Fruit fly (Drosophila melanogaster) whole organism, embryonic: ENCODE data around the gene CG6470.

Experiments used
- Blimp-1 ChIP-seq: fragments of 200-800 bp; sonication (Bioruptor generic); optimal IDR thresholded peaks from 3 replicates; lab custom pipeline; 2018; ENCODE audit warnings: missing biosample characterization, missing genetic modification characterization, mild to moderate bottlenecking, moderate library complexity, missing genetic modification reagents
- CG10147 ChIP-seq: fragments of 200-800 bp; sonication (Bioruptor generic); optimal IDR thresholded peaks from 2 replicates; lab custom pipeline; 2019; ENCODE audit warnings: missing biosample characterization, mild to moderate bottlenecking, missing genetic modification characterization, moderate library complexity
- CG10543 ChIP-seq: fragments of 200-800 bp; sonication (Bioruptor generic); optimal IDR thresholded peaks from 3 replicates; lab custom pipeline; 2017; ENCODE audit warnings: missing biosample characterization, mild to moderate bottlenecking, missing genetic modification characterization, moderate library complexity
- CG10654 ChIP-seq: fragments of 200-800 bp; sonication (Bioruptor generic); optimal IDR thresholded peaks from 2 replicates; lab custom pipeline; 2016; ENCODE audit warnings: missing biosample characterization, missing genetic modification characterization
- CG11456 ChIP-seq: fragments of 200-800 bp; sonication (Bioruptor generic); IDR thresholded peaks from 3 replicates; pipeline ENCODE4 v1.3.6; 2022; ENCODE audit warnings: missing biosample characterization, missing genetic modification characterization
- CG11696 ChIP-seq: fragments of 200-800 bp; sonication (Bioruptor generic); IDR thresholded peaks from 2 replicates; pipeline ENCODE4 v1.3.6; 2022; ENCODE audit warnings: missing biosample characterization, missing genetic modification characterization
- CG12236 ChIP-seq: fragments of 200-800 bp; sonication (Bioruptor generic); optimal IDR thresholded peaks from 2 replicates; lab custom pipeline; 2016; ENCODE audit warnings: missing biosample characterization, missing genetic modification characterization
- CG14441 ChIP-seq: fragments of 200-800 bp; sonication (Bioruptor generic); IDR thresholded peaks from 2 replicates; pipeline ENCODE4 v1.3.6; 2022; ENCODE audit warnings: missing biosample characterization, missing genetic modification characterization
- CG14860 ChIP-seq: fragments of 200-800 bp; sonication (Bioruptor generic); IDR thresholded peaks from 3 replicates; pipeline ENCODE4 v1.3.6; 2022; ENCODE audit warnings: missing biosample characterization, missing genetic modification characterization; ENCODE audit not compliant: partially characterized antibody
- CG1529 ChIP-seq: fragments of 200-800 bp; sonication (Bioruptor generic); optimal IDR thresholded peaks from 3 replicates; lab custom pipeline; 2018; ENCODE audit warnings: missing biosample characterization, missing genetic modification characterization
- CG16779 ChIP-seq: fragments of 200-800 bp; sonication (Bioruptor generic); IDR thresholded peaks from 2 replicates; pipeline ENCODE4 v1.3.6; 2022; ENCODE audit warnings: missing biosample characterization, missing genetic modification characterization
- CG3281 ChIP-seq: fragments of 200-800 bp; sonication (Bioruptor generic); optimal IDR thresholded peaks from 3 replicates; lab custom pipeline; 2017; ENCODE audit warnings: missing biosample characterization, mild to moderate bottlenecking, missing genetic modification characterization
- CG34376 ChIP-seq: fragments of 200-800 bp; sonication (Bioruptor generic); optimal IDR thresholded peaks from 2 replicates; lab custom pipeline; 2018; ENCODE audit warnings: missing biosample characterization, mild to moderate bottlenecking, missing genetic modification characterization
- CG3847 ChIP-seq: fragments of 200-800 bp; sonication (Bioruptor generic); IDR thresholded peaks from 2 replicates; pipeline ENCODE4 v1.3.6; 2022; ENCODE audit warnings: missing biosample characterization, missing genetic modification characterization
- CG4617 ChIP-seq: fragments of 200-800 bp; sonication (Bioruptor generic); optimal IDR thresholded peaks from 3 replicates; lab custom pipeline; 2016; ENCODE audit warnings: missing biosample characterization, missing genetic modification characterization, borderline replicate concordance
- CG4820 ChIP-seq: fragments of 200-800 bp; sonication (Bioruptor generic); optimal IDR thresholded peaks from 3 replicates; lab custom pipeline; 2016; ENCODE audit warnings: missing biosample characterization, missing genetic modification characterization
- CG6254 ChIP-seq: fragments of 200-800 bp; sonication (Bioruptor generic); optimal IDR thresholded peaks from 3 replicates; lab custom pipeline; 2017; ENCODE audit warnings: mild to moderate bottlenecking, missing biosample characterization, missing genetic modification reagents, missing genetic modification characterization
- CG6791 ChIP-seq: fragments of 200-800 bp; sonication (Bioruptor generic); IDR thresholded peaks from 3 replicates; pipeline ENCODE4 v1.3.6; 2022; ENCODE audit warnings: missing biosample characterization, missing genetic modification characterization; ENCODE audit not compliant: partially characterized antibody
- CG7271 ChIP-seq: fragments of 200-800 bp; sonication (Bioruptor generic); optimal IDR thresholded peaks from 2 replicates; lab custom pipeline; 2018; ENCODE audit warnings: missing biosample characterization, mild to moderate bottlenecking, missing genetic modification characterization, moderate library complexity
- CG7357 ChIP-seq: fragments of 200-800 bp; sonication (Bioruptor generic); IDR thresholded peaks from 3 replicates; pipeline ENCODE4 v1.3.6; 2022; ENCODE audit warnings: missing biosample characterization, missing genetic modification characterization
- CG8478 ChIP-seq: fragments of >200 bp; optimal IDR thresholded peaks from 2 replicates; lab custom pipeline; 2018
- CG9876 ChIP-seq: fragments of 200-800 bp; sonication (Bioruptor generic); optimal IDR thresholded peaks from 2 replicates; lab custom pipeline; 2016; ENCODE audit warnings: missing biosample characterization, missing genetic modification characterization
- CrebB ChIP-seq: fragments of 200-800 bp; sonication (Bioruptor generic); optimal IDR thresholded peaks from 3 replicates; lab custom pipeline; 2018; ENCODE audit warnings: missing biosample characterization, mild to moderate bottlenecking, missing genetic modification characterization
- Dbx ChIP-seq: fragments of 200-800 bp; sonication (Bioruptor generic); IDR thresholded peaks from 3 replicates; pipeline ENCODE4 v1.3.6; 2022; ENCODE audit warnings: missing biosample characterization, missing genetic modification characterization
- Dp ChIP-seq: fragments of 200-800 bp; sonication (Bioruptor generic); optimal IDR thresholded peaks from 2 replicates; lab custom pipeline; 2018; ENCODE audit warnings: missing biosample characterization, mild to moderate bottlenecking, missing genetic modification characterization, moderate library complexity
- Hr3 ChIP-seq: fragments of 200-800 bp; sonication (Bioruptor generic); optimal IDR thresholded peaks from 3 replicates; lab custom pipeline; 2016; ENCODE audit warnings: missing biosample characterization, missing genetic modification characterization
- Kr ChIP-seq: fragments of 200-800 bp; sonication (Bioruptor generic); optimal IDR thresholded peaks from 2 replicates; lab custom pipeline; 2017; ENCODE audit warnings: missing biosample characterization, mild to moderate bottlenecking, missing genetic modification characterization
- NC2α ChIP-seq: fragments of 200-800 bp; sonication (Bioruptor generic); optimal IDR thresholded peaks from 2 replicates; lab custom pipeline; 2016; ENCODE audit warnings: missing biosample characterization, missing genetic modification characterization
- NK7.1 ChIP-seq: fragments of 200-800 bp; sonication (Bioruptor generic); optimal IDR thresholded peaks from 3 replicates; lab custom pipeline; 2016; ENCODE audit warnings: missing biosample characterization, missing genetic modification characterization
- Nf-YA ChIP-seq: fragments of 200-800 bp; sonication (Bioruptor generic); IDR thresholded peaks from 2 replicates; pipeline ENCODE4 v1.3.6; 2022; ENCODE audit warnings: missing biosample characterization, missing genetic modification characterization
- Sox102F ChIP-seq: fragments of 200-800 bp; sonication (Bioruptor generic); optimal IDR thresholded peaks from 2 replicates; lab custom pipeline; 2018; ENCODE audit warnings: missing biosample characterization, mild to moderate bottlenecking, missing genetic modification characterization, moderate library complexity
- Ssrp ChIP-seq: fragments of 200-800 bp; sonication (Bioruptor generic); optimal IDR thresholded peaks from 2 replicates; lab custom pipeline; 2018; ENCODE audit warnings: missing biosample characterization, mild to moderate bottlenecking, missing genetic modification characterization, moderate library complexity
- Stat92E ChIP-seq, 3 experiments: fragments of >200 bp in 2 of 3; fragments of 200-800 bp in 1 of 3; sonication (Bioruptor generic) in 1 of 3; optimal IDR thresholded peaks; 2 replicates each; lab custom pipeline; 2017 to 2019; ENCODE audit warnings: missing biosample characterization in 3 of 3, missing genetic modification characterization in 3 of 3, mild to moderate bottlenecking in 1 of 3, moderate library complexity in 1 of 3
- abd-A ChIP-seq: fragments of 200-800 bp; sonication (Bioruptor generic); optimal IDR thresholded peaks from 3 replicates; lab custom pipeline; 2019; ENCODE audit warnings: missing biosample characterization, mild to moderate bottlenecking, missing genetic modification characterization, moderate library complexity
- emc ChIP-seq: fragments of 200-800 bp; sonication (Bioruptor generic); optimal IDR thresholded peaks from 2 replicates; lab custom pipeline; 2016; ENCODE audit warnings: missing biosample characterization, missing genetic modification characterization
- ewg ChIP-seq: fragments of 200-800 bp; sonication (Bioruptor generic); optimal IDR thresholded peaks from 3 replicates; lab custom pipeline; 2017; ENCODE audit warnings: mild to moderate bottlenecking, missing biosample characterization, missing genetic modification reagents, missing genetic modification characterization
- fd64A ChIP-seq: fragments of 200-800 bp; sonication (Bioruptor generic); optimal IDR thresholded peaks from 3 replicates; lab custom pipeline; 2018; ENCODE audit warnings: missing biosample characterization, mild to moderate bottlenecking, missing genetic modification characterization
- ftz-f1 ChIP-seq: fragments of 200-800 bp; sonication (Bioruptor generic); optimal IDR thresholded peaks from 2 replicates; lab custom pipeline; 2016; ENCODE audit warnings: missing biosample characterization, missing genetic modification characterization
- gem ChIP-seq: fragments of 200-800 bp; sonication (Bioruptor generic); optimal IDR thresholded peaks from 2 replicates; lab custom pipeline; 2019; ENCODE audit warnings: missing biosample characterization, mild to moderate bottlenecking, missing genetic modification characterization, moderate library complexity
- inv ChIP-seq: fragments of 200-800 bp; sonication (Bioruptor generic); IDR thresholded peaks from 2 replicates; pipeline ENCODE4 v1.3.6; 2022; ENCODE audit warnings: missing biosample characterization, missing genetic modification characterization; ENCODE audit not compliant: partially characterized antibody
- lbe ChIP-seq: fragments of 200-800 bp; sonication (Bioruptor generic); optimal IDR thresholded peaks from 2 replicates; lab custom pipeline; 2016; ENCODE audit warnings: missing biosample characterization, mild to moderate bottlenecking, missing genetic modification characterization
- lola ChIP-seq, 3 experiments: fragments of >200 bp in 2 of 3; fragments of 200-800 bp in 1 of 3; sonication (Bioruptor generic) in 1 of 3; optimal IDR thresholded peaks; 2 replicates each; lab custom pipeline; 2017 to 2019; ENCODE audit warnings: missing biosample characterization in 3 of 3, missing genetic modification characterization in 3 of 3, mild to moderate bottlenecking in 1 of 3, moderate library complexity in 1 of 3
- mirr ChIP-seq: fragments of 200-800 bp; sonication (Bioruptor generic); optimal IDR thresholded peaks from 3 replicates; lab custom pipeline; 2018; ENCODE audit warnings: missing biosample characterization, mild to moderate bottlenecking, missing genetic modification characterization
- sim ChIP-seq: fragments of 200-800 bp; sonication (Bioruptor generic); IDR thresholded peaks from 2 replicates; pipeline ENCODE4 v1.3.6; 2022; ENCODE audit warnings: missing biosample characterization, missing genetic modification characterization
- tio ChIP-seq: fragments of 200-800 bp; sonication (Bioruptor generic); optimal IDR thresholded peaks from 2 replicates; lab custom pipeline; 2017; ENCODE audit warnings: missing biosample characterization, missing genetic modification characterization, inconsistent platforms
- ttk ChIP-seq: fragments of 200-800 bp; sonication (Bioruptor generic); IDR thresholded peaks from 2 replicates; pipeline ENCODE4 v2.1.2; 2022; ENCODE audit warnings: missing biosample characterization, missing genetic modification characterization
- vvl ChIP-seq: fragments of 200-800 bp; sonication (Bioruptor generic); IDR thresholded peaks from 2 replicates; pipeline ENCODE4 v1.3.6; 2022; ENCODE audit warnings: missing biosample characterization, missing genetic modification characterization
- zen2 ChIP-seq: fragments of 200-800 bp; sonication (Bioruptor generic); IDR thresholded peaks from 3 replicates; pipeline ENCODE4 v1.3.6; 2022; ENCODE audit warnings: missing biosample characterization, missing genetic modification characterization; ENCODE audit not compliant: partially characterized antibody

The CG6470 gene

dm6 chrX:18506639-18507528 is 7.8 kb downstream of the CG6470 start (continued):
- peak; percentile 62 for TF ChIP-seq Ssrp (tag; lab: Kevin White, UChicago)
- peak; percentile 75 for TF ChIP-seq CG3281 (GFP tag; lab: Kevin White, UChicago)
- no peak for TF ChIP-seq CG34376 (GFP tag; lab: Kevin White, UChicago)
- no peak for TF ChIP-seq lbe (GFP tag; lab: Kevin White, UChicago)
- TF ChIP-seq CG14860 (GFP tag; lab: Robert Waterston, UW) = no peak
- TF ChIP-seq tio (GFP tag; lab: Kevin White, UChicago) = no peak
- peak; percentile 25 for TF ChIP-seq CG12236 (GFP tag; lab: Kevin White, UChicago)
- TF ChIP-seq CG11456 (GFP tag; lab: Robert Waterston, UW) = peak; percentile 86
- TF ChIP-seq Blimp-1 (GFP tag; lab: Kevin White, UChicago) = peak; percentile 79
- peak; percentile 68 for TF ChIP-seq CG10147 (GFP tag; lab: Kevin White, UChicago)
- TF ChIP-seq CG4820 (GFP tag; lab: Kevin White, UChicago) = peak; percentile 80
- peak; percentile 34 for TF ChIP-seq NC2α
- TF ChIP-seq CG3847 (GFP tag; lab: Robert Waterston, UW) = peak; percentile 46; the same call in 1 of the 2 replicates
- TF ChIP-seq CG9876 (GFP tag; lab: Kevin White, UChicago) = peak; percentile 3
- peak; percentile 47 for TF ChIP-seq ewg
- peak in 1 of 3 experiments; percentile 48 for TF ChIP-seq lola (GFP tag; optimal IDR thresholded peaks at IDR 0.05; lab: Kevin White, UChicago)
- TF ChIP-seq CG11696 (GFP tag; lab: Robert Waterston, UW) = peak; percentile 73
- TF ChIP-seq CG1529 (GFP tag; lab: Kevin White, UChicago) = peak; percentile 31
- no peak for TF ChIP-seq CG10543 (GFP tag; lab: Kevin White, UChicago)
- peak; percentile 75 for TF ChIP-seq NK7.1 (GFP tag; lab: Kevin White, UChicago)
- no peak for TF ChIP-seq Kr (GFP tag; lab: Kevin White, UChicago)
- TF ChIP-seq sim (GFP tag; lab: Robert Waterston, UW) = peak; percentile 55
- no peak for TF ChIP-seq inv
- TF ChIP-seq mirr (GFP tag; lab: Kevin White, UChicago) = no peak
- TF ChIP-seq CG16779 (GFP tag; lab: Robert Waterston, UW) = peak; percentile 74
- TF ChIP-seq CG6791 (GFP tag; lab: Robert Waterston, UW) = no peak
- TF ChIP-seq Dbx (GFP tag; lab: Robert Waterston, UW) = peak; percentile 79
- peak; percentile 19 for TF ChIP-seq emc (GFP tag; lab: Kevin White, UChicago)
- no peak for TF ChIP-seq Stat92E (GFP tag; optimal IDR thresholded peaks at IDR 0.05; lab: Kevin White, UChicago)
- peak; percentile 53 for TF ChIP-seq Hr3 (GFP tag; lab: Kevin White, UChicago)
- peak; percentile 83 for TF ChIP-seq gem (tag; lab: Kevin White, UChicago)
- TF ChIP-seq CG8478 = no peak
- peak; percentile 57 for TF ChIP-seq abd-A (tag; lab: Kevin White, UChicago)
- TF ChIP-seq fd64A (GFP tag; lab: Kevin White, UChicago) = no peak
- peak; percentile 41 for TF ChIP-seq CG4617 (GFP tag; lab: Kevin White, UChicago)
- peak; percentile 84 for TF ChIP-seq CG6254 (GFP tag; lab: Kevin White, UChicago)
- peak; percentile 84 for TF ChIP-seq CG14441 (GFP tag; lab: Robert Waterston, UW)
- no peak for TF ChIP-seq ftz-f1 (GFP tag; lab: Kevin White, UChicago)
- peak; percentile 7 for TF ChIP-seq CrebB (tag; lab: Kevin White, UChicago)
- peak; percentile 81 for TF ChIP-seq CG10654 (GFP tag; lab: Kevin White, UChicago)
- TF ChIP-seq Dp (GFP tag; lab: Kevin White, UChicago) = no peak
- TF ChIP-seq ttk (GFP tag; lab: Robert Waterston, UW) = peak; percentile 68
- TF ChIP-seq Nf-YA = peak; percentile 42; the same call in 1 of the 2 replicates
- peak; percentile 41; the same call in 1 of the 3 replicates for TF ChIP-seq CG7357 (GFP tag; lab: Robert Waterston, UW)
- no peak for TF ChIP-seq CG7271 (tag; lab: Kevin White, UChicago)
- peak; percentile 95 for TF ChIP-seq vvl (GFP tag; lab: Robert Waterston, UW)
- no peak for TF ChIP-seq zen2 (GFP tag; lab: Robert Waterston, UW)
- TF ChIP-seq Sox102F = peak; percentile 79
